Worm (Caenorhabditis elegans): Measurements from ENCODE around the gene chil-10.

- TF ChIP-seq aha-1 (tag): no peak
- TF ChIP-seq mxl-3 (GFP tag; optimal IDR thresholded peaks at IDR 0.05): no peak
- TF ChIP-seq nhr-76 (tag; optimal IDR thresholded peaks at IDR 0.05): no peak
These were observed 2.5 kb downstream of the chil-10 start for ce11 chrX:960139-960538.
